Fruit fly (Drosophila melanogaster): ENCODE measurements around the gene Brd.

Gene Brd

dm6 chr3L:15011638-15012335 is 39.3 kb downstream of the Brd start (continued):
- TF ChIP-seq hbn (GFP tag; IDR thresholded peaks at IDR 0.05; ENCODE audit: partially characterized antibody) (no peak), usp (GFP tag; optimal IDR thresholded peaks at IDR 0.05) (no peak), CG34376 (GFP tag; optimal IDR thresholded peaks at IDR 0.05) (no peak), PHDP (tag; optimal IDR thresholded peaks at IDR 0.05) (peak; percentile 82), H2.0 (GFP tag; IDR thresholded peaks at IDR 0.05) (peak; percentile 57; the same call in 1 of the 2 replicates), CG2116 (GFP tag; optimal IDR thresholded peaks at IDR 0.05) (peak; percentile 18), CG13424 (tag; optimal IDR thresholded peaks at IDR 0.05) (peak; percentile 80), ac (GFP tag; optimal IDR thresholded peaks at IDR 0.05) (no peak), tx (GFP tag; optimal IDR thresholded peaks at IDR 0.05) (no peak), CHES-1-like (GFP tag; optimal IDR thresholded peaks at IDR 0.05) (no peak), CG9797 (GFP tag; optimal IDR thresholded peaks at IDR 0.05) (no peak), fd96Cb (tag; optimal IDR thresholded peaks at IDR 0.05) (peak; percentile 86), CG10979 (tag; optimal IDR thresholded peaks at IDR 0.05) (peak; percentile 78), tgo (GFP tag; IDR thresholded peaks at IDR 0.05) (peak; percentile 82), lilli (GFP tag; optimal IDR thresholded peaks at IDR 0.05) (peak; percentile 50), Antp (GFP tag; optimal IDR thresholded peaks at IDR 0.05) (no peak), CG14050 (GFP tag; IDR thresholded peaks at IDR 0.05) (peak; percentile 43; the same call in 1 of the 3 replicates), sc (optimal IDR thresholded peaks at IDR 0.05) (no peak), sc (GFP tag; optimal IDR thresholded peaks at IDR 0.05) (peak; percentile 20), ci (GFP tag; IDR thresholded peaks at IDR 0.05) (peak; percentile 86), bowl (GFP tag; IDR thresholded peaks at IDR 0.05) (no peak), CG6272 (GFP tag; IDR thresholded peaks at IDR 0.05) (peak; percentile 37; the same call in 1 of the 2 replicates), chif (GFP tag; optimal IDR thresholded peaks at IDR 0.05) (peak; percentile 7 to 57), mirr (GFP tag; optimal IDR thresholded peaks at IDR 0.05) (peak; percentile 5), scrt (GFP tag; optimal IDR thresholded peaks at IDR 0.05) (peak; percentile 60), CG10462 (GFP tag; optimal IDR thresholded peaks at IDR 0.05) (no peak), Awh (GFP tag; IDR thresholded peaks at IDR 0.05) (peak; percentile 65), tup (GFP tag; optimal IDR thresholded peaks at IDR 0.05) (no peak), CG7357 (GFP tag; IDR thresholded peaks at IDR 0.05) (peak; percentile 60; the same call in 2 of the 3 replicates), CG10209 (GFP tag; optimal IDR thresholded peaks at IDR 0.05) (peak; percentile 45), CG13775 (GFP tag; optimal IDR thresholded peaks at IDR 0.05) (peak; percentile 62), D19B (GFP tag; optimal IDR thresholded peaks at IDR 0.05) (peak; percentile 4), ken (GFP tag; IDR thresholded peaks at IDR 0.05) (peak; percentile 65; the same call in 2 of the 3 replicates), dan (GFP tag; IDR thresholded peaks at IDR 0.05) (no peak), trh (GFP tag; optimal IDR thresholded peaks at IDR 0.05) (peak; percentile 28), Bgb (GFP tag; IDR thresholded peaks at IDR 0.05; ENCODE audit: partially characterized antibody) (no peak), CG6254 (GFP tag; optimal IDR thresholded peaks at IDR 0.05) (peak; percentile 49), dysf (GFP tag; IDR thresholded peaks at IDR 0.05) (peak; percentile 68), Doc3 (GFP tag; IDR thresholded peaks at IDR 0.05; ENCODE audit: partially characterized antibody) (no peak), Side (GFP tag; optimal IDR thresholded peaks at IDR 0.05) (peak; percentile 23), CG15269 (tag; optimal IDR thresholded peaks at IDR 0.05) (peak; percentile 84), crc (GFP tag; optimal IDR thresholded peaks at IDR 0.05) (no peak), bigmax (GFP tag; optimal IDR thresholded peaks at IDR 0.05) (no peak), CG32532 (GFP tag; IDR thresholded peaks at IDR 0.05) (peak; percentile 57; the same call in 1 of the 2 replicates), CG18476 (GFP tag; optimal IDR thresholded peaks at IDR 0.05) (peak; percentile 38), fd3F (GFP tag; optimal IDR thresholded peaks at IDR 0.05) (peak; percentile 68), CG1603 (tag; optimal IDR thresholded peaks at IDR 0.05) (peak; percentile 37), CG6175 (GFP tag; IDR thresholded peaks at IDR 0.05) (no peak), row (GFP tag; IDR thresholded peaks at IDR 0.05) (peak; percentile 83), Dip2 (GFP tag; IDR thresholded peaks at IDR 0.05) (no peak)
